Worm (Caenorhabditis elegans) whole organism, L1 larva: Measurements from ENCODE around the gene C14A6.6.
"Not testable (repeated sequence)": the region's sequence is repeated elsewhere in the genome, so short reads cannot be mapped to it uniquely, and the experiment has no call there.

Experiments used
- ces-1 ChIP-seq: fragments of 150-350 bp; optimal IDR thresholded peaks from 2 replicates; lab custom pipeline; 2014; ENCODE audit warnings: missing biosample characterization, missing genetic modification reagents, missing genetic modification characterization
- elt-3 ChIP-seq, 6 experiments: fragments of 150-350 bp in 1 of 6; sonication (generic microtip); optimal IDR thresholded peaks; 2 replicates each; lab custom pipeline; 2017 to 2018; ENCODE audit warnings: missing biosample characterization in 6 of 6, missing genetic modification characterization in 6 of 6, inconsistent platforms in 1 of 6

DNA sequence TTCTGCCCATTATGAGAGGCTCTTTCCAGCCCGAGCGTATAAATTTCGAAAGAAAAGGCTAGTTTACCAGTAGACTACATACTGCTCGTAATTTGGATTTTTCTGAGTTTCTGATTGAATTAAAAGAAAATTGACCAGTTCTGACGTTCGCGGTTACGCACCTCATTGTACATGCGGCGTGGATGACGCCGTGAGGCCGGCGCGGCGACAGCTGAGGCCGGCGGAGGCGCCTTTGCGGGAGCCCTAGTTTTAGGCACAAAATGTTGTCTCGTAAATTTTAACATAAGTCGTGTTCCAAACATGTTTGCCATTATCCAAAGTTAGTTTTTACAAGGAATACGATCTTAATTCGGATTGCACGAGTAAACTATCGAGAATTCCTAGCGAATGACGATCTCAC lies 49.7 kb upstream of the C14A6.6 start, which contains the start of gene F16H6.9:
- TF ChIP-seq ces-1; elt-3 (tag; optimal IDR thresholded peaks at IDR 0.05; lab: Kevin White, UChicago): not testable (repeated sequence)
